Worm (Caenorhabditis elegans): ENCODE data around the gene C50D2.6.

ce11 chrII:84134-84533 lies at the start of gene C50D2.6:
- TF ChIP-seq unc-39 (tag; optimal IDR thresholded peaks at IDR 0.05) (no peak), elt-1 (tag; optimal IDR thresholded peaks at IDR 0.05) (no peak), ceh-9 (tag; optimal IDR thresholded peaks at IDR 0.05) (no peak), ceh-82 (tag; optimal IDR thresholded peaks at IDR 0.05) (no peak), ztf-4 (tag; optimal IDR thresholded peaks at IDR 0.05) (no peak), ceh-28 (tag; optimal IDR thresholded peaks at IDR 0.05) (no peak), mml-1 (tag; optimal IDR thresholded peaks at IDR 0.05) (no peak), ama-1 (optimal IDR thresholded peaks at IDR 0.05) (no peak), nhr-12 (tag; optimal IDR thresholded peaks at IDR 0.05) (no peak), nhr-43 (tag; optimal IDR thresholded peaks at IDR 0.05; ENCODE audit: poor library complexity, severe bottlenecking) (no peak), jun-1 (tag; optimal IDR thresholded peaks at IDR 0.05) (no peak), lin-15B (tag; optimal IDR thresholded peaks at IDR 0.05) (no peak)

Measured in whole organism, L3 larva.